Worm (Caenorhabditis elegans) whole organism, L4 larva: ENCODE data around the gene jmjd-3.3.
A peak's percentile ranks its signal among the peaks of the same experiment; 100 is the strongest.
"Not testable (repeated sequence)": the region's sequence is repeated elsewhere in the genome, so short reads cannot be mapped to it uniquely, and the experiment has no call there.

Experiments used
- F10B5.3 ChIP-seq: sonication (generic microtip); optimal IDR thresholded peaks from 2 replicates; lab custom pipeline; 2016; ENCODE audit warnings: mild to moderate bottlenecking, missing genetic modification characterization, missing compliant biosample characterization
- F44E2.7 ChIP-seq: fragments of 200-800 bp; sonication (Bioruptor generic); IDR thresholded peaks from 2 replicates; pipeline ENCODE4 v2.1.2; 2022; ENCODE audit warnings: missing genetic modification characterization, missing compliant biosample characterization
- Y48G9A.11 ChIP-seq: fragments of 200-800 bp; sonication (Bioruptor generic); IDR thresholded peaks from 2 replicates; pipeline ENCODE4 v1.3.6; 2022; ENCODE audit warnings: missing genetic modification reagents, missing genetic modification characterization, missing compliant biosample characterization
- Y5F2A.4 ChIP-seq: fragments of 200-800 bp; sonication (Bioruptor generic); optimal IDR thresholded peaks from 2 replicates; lab custom pipeline; 2018; ENCODE audit warnings: mild to moderate bottlenecking, missing genetic modification characterization, missing compliant biosample characterization
- Y75B8A.6 ChIP-seq: fragments of 200-800 bp; sonication (Bioruptor generic); IDR thresholded peaks from 2 replicates; pipeline ENCODE4 v1.3.6; 2022; ENCODE audit warnings: missing genetic modification reagents, missing genetic modification characterization, missing compliant biosample characterization
- ZK337.2 ChIP-seq: fragments of 200-800 bp; sonication (Bioruptor generic); IDR thresholded peaks from 2 replicates; pipeline ENCODE4 v1.3.6; 2022; ENCODE audit warnings: missing genetic modification reagents, missing genetic modification characterization, missing compliant biosample characterization
- aha-1 ChIP-seq: fragments of 150-350 bp; peaks from one replicate; lab custom pipeline; 2014; ENCODE audit warnings: missing biosample characterization, missing genetic modification characterization
- ceh-20 ChIP-seq: fragments of 200-800 bp; sonication (Bioruptor generic); IDR thresholded peaks from 2 replicates; pipeline ENCODE4 v1.3.6; 2022; ENCODE audit warnings: missing genetic modification reagents, missing genetic modification characterization, missing compliant biosample characterization
- daf-16 ChIP-seq, 3 experiments: sonication (generic microtip); optimal IDR thresholded peaks; 2 replicates each; lab custom pipeline; 2016 to 2017; ENCODE audit warnings: missing genetic modification characterization in 3 of 3, missing genetic modification reagents in 3 of 3, mild to moderate bottlenecking in 2 of 3, missing compliant biosample characterization in 2 of 3, missing biosample characterization in 1 of 3, moderate library complexity in 1 of 3
- dmd-6 ChIP-seq: fragments of 200-800 bp; sonication (Bioruptor generic); IDR thresholded peaks from 2 replicates; pipeline ENCODE4 v1.3.6; 2022; ENCODE audit warnings: missing genetic modification reagents, missing genetic modification characterization, missing compliant biosample characterization
- dpl-1 ChIP-seq: fragments of 150-350 bp; optimal IDR thresholded peaks from 2 replicates; lab custom pipeline; 2014; ENCODE audit warnings: missing biosample characterization, missing genetic modification reagents, missing genetic modification characterization
- egl-27 ChIP-seq: sonication (generic microtip); optimal IDR thresholded peaks from 3 replicates; lab custom pipeline; 2017; ENCODE audit warnings: missing biosample characterization, missing genetic modification reagents, missing genetic modification characterization
- fkh-10 ChIP-seq: fragments of 150-350 bp; optimal IDR thresholded peaks from 2 replicates; lab custom pipeline; 2014; ENCODE audit warnings: missing biosample characterization, missing genetic modification reagents, missing genetic modification characterization
- gei-8 ChIP-seq: fragments of 200-800 bp; sonication (Bioruptor generic); optimal IDR thresholded peaks from 2 replicates; lab custom pipeline; 2018; ENCODE audit warnings: mild to moderate bottlenecking, missing genetic modification characterization, missing compliant biosample characterization
- hmg-1.1 ChIP-seq: fragments of 200-800 bp; sonication (Bioruptor generic); IDR thresholded peaks from 2 replicates; pipeline ENCODE4 v1.3.6; 2022; ENCODE audit warnings: missing genetic modification reagents, missing genetic modification characterization, missing compliant biosample characterization
- lin-1 ChIP-seq: fragments of 200-800 bp; sonication (Bioruptor generic); IDR thresholded peaks from 2 replicates; pipeline ENCODE4 v1.3.6; 2022; ENCODE audit warnings: missing genetic modification reagents, missing genetic modification characterization, missing compliant biosample characterization
- lin-13 ChIP-seq: fragments of 150-350 bp; optimal IDR thresholded peaks from 2 replicates; lab custom pipeline; 2014; ENCODE audit warnings: missing biosample characterization, missing genetic modification reagents, missing genetic modification characterization
- lin-15B ChIP-seq: fragments of 150-350 bp; sonication (generic microtip); optimal IDR thresholded peaks from 3 replicates; lab custom pipeline; 2014; ENCODE audit warnings: missing biosample characterization, missing genetic modification characterization
- mep-1 ChIP-seq: fragments of 150-350 bp; sonication (generic microtip); optimal IDR thresholded peaks from 3 replicates; lab custom pipeline; 2014; ENCODE audit warnings: missing biosample characterization, missing genetic modification characterization
- nhr-102 ChIP-seq: sonication (generic microtip); optimal IDR thresholded peaks from 2 replicates; lab custom pipeline; 2016; ENCODE audit warnings: mild to moderate bottlenecking, missing genetic modification characterization, moderate library complexity, missing compliant biosample characterization
- nhr-41 ChIP-seq: fragments of 200-800 bp; sonication (Bioruptor generic); IDR thresholded peaks from 2 replicates; pipeline ENCODE4 v1.3.6; 2022; ENCODE audit warnings: missing genetic modification reagents, missing genetic modification characterization, missing compliant biosample characterization
- nhr-42 ChIP-seq: fragments of 200-800 bp; sonication (Bioruptor generic); IDR thresholded peaks from 2 replicates; pipeline ENCODE4 v1.3.6; 2022; ENCODE audit warnings: missing genetic modification characterization, missing compliant biosample characterization
- nhr-6 ChIP-seq: fragments of 150-350 bp; optimal IDR thresholded peaks from 2 replicates; lab custom pipeline; 2014; ENCODE audit warnings: missing biosample characterization, missing genetic modification characterization
- nhr-77 ChIP-seq: fragments of 150-350 bp; optimal IDR thresholded peaks from 2 replicates; lab custom pipeline; 2014; ENCODE audit warnings: missing biosample characterization, missing genetic modification characterization
- pha-4 ChIP-seq, 2 experiments: fragments of 150-350 bp in 1 of 2; fragments of 200-800 bp in 1 of 2; sonication (Bioruptor generic) in 1 of 2; IDR thresholded peaks in 1 of 2; optimal IDR thresholded peaks in 1 of 2; 2 replicates each; pipeline versions ENCODE4 v1.3.6 to Lab custom; 2014 to 2022; ENCODE audit warnings: missing genetic modification characterization in 2 of 2, missing genetic modification reagents in 2 of 2, missing biosample characterization in 1 of 2, missing compliant biosample characterization in 1 of 2
- pqm-1 ChIP-seq: sonication (generic microtip); optimal IDR thresholded peaks from 2 replicates; lab custom pipeline; 2017; ENCODE audit warnings: missing biosample characterization, missing genetic modification characterization
- rbr-2 ChIP-seq: sonication (generic microtip); optimal IDR thresholded peaks from 2 replicates; lab custom pipeline; 2016; ENCODE audit warnings: missing genotype, missing genetic modification characterization, missing compliant biosample characterization
- snpc-1.2 ChIP-seq: fragments of 200-800 bp; sonication (Bioruptor generic); IDR thresholded peaks from 2 replicates; pipeline ENCODE4 v1.3.6; 2022; ENCODE audit warnings: missing genetic modification reagents, missing genetic modification characterization, missing compliant biosample characterization
- spr-1 ChIP-seq: sonication (generic microtip); optimal IDR thresholded peaks from 2 replicates; lab custom pipeline; 2016; ENCODE audit warnings: mild to moderate bottlenecking, missing genetic modification characterization, missing compliant biosample characterization
- tra-1 ChIP-seq: fragments of 200-800 bp; sonication (Bioruptor generic); IDR thresholded peaks from 2 replicates; pipeline ENCODE4 v1.3.6; 2022; ENCODE audit warnings: missing genetic modification reagents, missing genetic modification characterization, missing compliant biosample characterization
- unc-62 ChIP-seq, 3 experiments: fragments of 150-350 bp in 1 of 3; sonication (generic microtip); optimal IDR thresholded peaks in 2 of 3; peaks in 1 of 3; 1 replicate in 1 of 3; 2 replicates in 2 of 3; lab custom pipeline; 2014 to 2017; ENCODE audit warnings: missing biosample characterization in 3 of 3, missing genetic modification characterization in 3 of 3, missing genetic modification reagents in 3 of 3, missing genotype in 1 of 3
- vab-7 ChIP-seq: fragments of 200-800 bp; sonication (Bioruptor generic); IDR thresholded peaks from 2 replicates; pipeline ENCODE4 v1.3.6; 2022; ENCODE audit warnings: missing genetic modification reagents, missing genetic modification characterization, missing compliant biosample characterization
- ztf-7 ChIP-seq: fragments of 150-350 bp; optimal IDR thresholded peaks from 2 replicates; lab custom pipeline; 2014; ENCODE audit warnings: missing biosample characterization, missing genetic modification characterization

Gene jmjd-3.3

DNA sequence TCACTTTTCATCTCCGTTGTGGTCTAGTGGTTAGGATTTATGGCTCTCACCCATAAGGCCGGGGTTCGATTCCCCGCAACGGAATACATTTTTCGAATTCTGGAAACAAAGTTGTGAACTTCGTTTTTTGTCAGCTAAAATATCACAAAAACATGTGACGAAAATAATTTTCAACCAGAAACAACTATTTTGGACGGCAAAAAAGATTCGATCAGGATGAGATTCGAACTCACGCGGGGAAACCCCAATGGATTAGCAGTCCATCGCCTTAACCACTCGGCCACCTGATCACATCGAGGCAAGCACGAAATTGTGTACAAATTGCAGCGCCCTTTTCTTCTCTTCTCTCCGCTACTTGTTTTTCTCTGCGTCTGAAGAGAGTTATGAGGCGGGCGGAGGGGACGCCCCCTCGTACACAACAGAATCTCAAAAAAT is 12.5 kb downstream of the jmjd-3.3 start (continued):
- TF ChIP-seq pha-4 (GFP tag; IDR thresholded peaks at IDR 0.05; lab: Robert Waterston, UW) (peak; percentile 83; the same call in 1 of the 2 replicates), gei-8 (GFP tag; lab: Kevin White, UChicago) (peak; percentile 63), dpl-1 (GFP tag; lab: Kevin White, UChicago) (peak; percentile 29), nhr-41 (peak; percentile 74; the same call in 1 of the 2 replicates), spr-1 (peak; percentile 73), mep-1 (peak; percentile 84), F10B5.3 (tag; lab: Kevin White, UChicago) (peak; percentile 54), rbr-2 (tag; lab: Kevin White, UChicago) (peak; percentile 79), nhr-102 (tag; lab: Kevin White, UChicago) (peak; percentile 82), Y5F2A.4 (GFP tag; lab: Kevin White, UChicago) (peak; percentile 64), tra-1 (peak; percentile 90), hmg-1.1 (GFP tag; lab: Robert Waterston, UW) (peak; percentile 91), nhr-77 (tag; lab: Kevin White, UChicago) (peak; percentile 58), ztf-7 (peak; percentile 43), vab-7 (GFP tag; lab: Robert Waterston, UW) (peak; percentile 77; the same call in 1 of the 2 replicates), F44E2.7 (GFP tag; lab: Robert Waterston, UW) (0 out of 2 replicates have a peak, but pooled peaks have one; percentile 68)
- TF ChIP-seq pha-4 (tag; optimal IDR thresholded peaks at IDR 0.05; lab: Kevin White, UChicago), result not testable (repeated sequence)

DNA sequence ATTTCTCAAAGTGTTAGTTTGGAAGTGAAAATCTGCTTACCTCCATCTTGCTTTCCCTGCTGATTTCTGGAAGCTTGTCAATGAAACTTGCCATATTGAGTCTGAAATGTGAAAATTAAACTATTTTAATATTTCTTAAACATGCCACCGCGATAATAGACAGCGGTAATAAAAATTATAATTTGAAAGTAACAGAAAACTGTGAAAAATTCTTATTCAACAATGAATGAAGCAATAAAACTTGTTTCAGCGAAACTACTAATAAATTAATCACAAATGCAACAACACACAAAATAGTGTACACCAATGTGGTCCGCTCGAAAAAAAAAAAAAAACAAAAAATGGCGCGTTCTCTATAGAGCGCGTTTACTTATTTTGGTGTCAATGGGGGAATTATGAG is 15.4 kb downstream of the jmjd-3.3 start, which contains the start of gene F02D10.6:
F02D10.6 (minus strand) TSS at position 101 of the 400 bp plus-strand sequence.
- TF ChIP-seq lin-1 (GFP tag; lab: Robert Waterston, UW), result no peak
- TF ChIP-seq unc-62 (GFP tag; optimal IDR thresholded peaks at IDR 0.05 in 1 of 2; lab: Kevin White, UChicago), result peak in 1 of 2 experiments; percentile 50
- TF ChIP-seq unc-62 (tag; optimal IDR thresholded peaks at IDR 0.05; lab: Kevin White, UChicago), result no peak

DNA sequence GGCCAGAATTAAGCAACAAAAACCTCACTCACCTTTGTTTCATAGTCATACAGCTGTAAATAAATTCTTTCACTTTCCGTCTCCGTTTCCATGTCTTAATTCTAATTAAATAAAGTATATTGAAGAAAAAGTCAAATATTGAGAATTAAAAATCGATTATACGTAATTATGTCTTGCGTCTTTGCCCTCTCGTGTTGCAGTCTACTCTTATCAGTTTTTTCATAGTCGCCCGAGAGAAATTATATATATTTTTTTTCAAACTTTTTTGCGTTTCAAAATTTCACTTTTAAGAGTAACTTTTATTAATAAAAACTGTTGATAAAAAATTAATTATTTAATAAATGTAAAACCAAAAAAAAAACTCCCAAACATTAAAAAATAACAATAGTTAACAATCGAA is 20.2 kb downstream of the jmjd-3.3 start, which contains the start of gene flr-1:
flr-1 (minus strand) TSS at position 101 of the 400 bp plus-strand sequence.
- TF ChIP-seq ceh-20 (GFP tag; lab: Robert Waterston, UW) (no peak), nhr-42 (GFP tag; lab: Robert Waterston, UW) (no peak), aha-1 (tag; lab: Kevin White, UChicago) (peak; percentile 2), daf-16 (GFP tag; optimal IDR thresholded peaks at IDR 0.05; lab: Kevin White, UChicago) (no peak), daf-16 (tag; optimal IDR thresholded peaks at IDR 0.05; lab: Kevin White, UChicago) (no peak)

- no peak for TF ChIP-seq ZK337.2 (GFP tag; lab: Robert Waterston, UW)
- TF ChIP-seq lin-15B (tag; lab: Kevin White, UChicago), result no peak
- no peak for TF ChIP-seq nhr-6 (tag; lab: Kevin White, UChicago)
- TF ChIP-seq pqm-1 (tag; lab: Kevin White, UChicago), result no peak
- TF ChIP-seq egl-27, result no peak
- TF ChIP-seq lin-13 (GFP tag; lab: Kevin White, UChicago), result no peak
- TF ChIP-seq Y48G9A.11 (GFP tag; lab: Robert Waterston, UW), result no peak
- TF ChIP-seq dmd-6 (GFP tag; lab: Robert Waterston, UW), result no peak
- no peak for TF ChIP-seq snpc-1.2
Observed at ce11 chrX:13462519-13462918, 26.3 kb downstream of the jmjd-3.3 start, which contains the start of gene F02D10.3. F02D10.3 (minus strand) TSS chrX:13462619.

ce11 chrX:13463793-13464192 is 27.6 kb downstream of the jmjd-3.3 start, which contains the start of gene F02D10.2:
F02D10.2 (minus strand) TSS chrX:13463893.
- no peak for TF ChIP-seq fkh-10 (GFP tag; lab: Kevin White, UChicago)
- TF ChIP-seq Y75B8A.6, result no peak
